Worm (Caenorhabditis elegans): ENCODE results near the gene F47G9.4.

Gene F47G9.4

DNA sequence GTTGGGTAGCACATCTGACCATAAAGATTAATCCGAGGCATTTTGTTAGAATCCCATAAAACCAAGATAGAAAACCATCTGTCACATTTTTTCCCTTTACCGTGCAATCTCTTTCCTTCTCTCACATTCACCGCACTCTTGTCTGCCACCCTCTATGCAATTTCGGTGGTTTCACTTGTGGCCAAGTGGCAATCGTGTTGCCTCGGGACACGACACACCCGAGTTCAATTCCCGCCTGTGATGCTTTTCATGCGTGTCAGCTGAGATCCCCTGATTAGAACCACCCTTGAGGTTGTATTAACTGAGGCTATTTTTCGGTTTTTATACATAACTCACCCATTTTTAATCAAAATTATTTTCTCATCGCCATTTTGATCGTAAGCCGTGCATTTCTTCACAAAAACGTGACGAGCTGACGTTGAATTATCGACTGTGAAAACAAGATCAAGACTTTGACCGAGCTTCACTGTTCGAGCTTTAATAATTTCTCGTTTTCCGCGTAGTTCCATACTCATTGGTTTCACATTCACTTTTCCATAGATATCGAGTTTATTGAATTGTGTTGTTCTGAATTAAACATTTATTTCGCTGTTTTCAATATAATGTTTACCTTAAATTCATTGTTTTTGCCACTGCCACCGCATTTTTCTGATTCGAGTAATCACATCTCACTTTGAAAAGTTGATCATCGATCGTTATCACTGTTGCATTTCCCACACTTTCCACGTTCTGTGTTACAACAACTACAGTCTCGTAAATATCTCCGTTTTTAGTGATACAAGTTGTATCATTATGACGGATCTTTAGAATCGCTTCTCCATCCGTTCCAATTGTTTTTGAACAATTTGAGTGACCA, 7.4 kb downstream of the F47G9.4 start (continued):
- TF ChIP-seq tra-1 (GFP tag; IDR thresholded peaks at IDR 0.05) (peak; percentile 99), Y105C5A.15 (GFP tag; IDR thresholded peaks at IDR 0.05) (peak; percentile 100), D1046.2 (GFP tag; IDR thresholded peaks at IDR 0.05) (peak; percentile 97), ctbp-1 (GFP tag; IDR thresholded peaks at IDR 0.05) (peak; percentile 98), hlh-30 (tag; optimal IDR thresholded peaks at IDR 0.05; ENCODE audit: insufficient read depth) (peak; percentile 98), daf-12 (tag; optimal IDR thresholded peaks at IDR 0.05) (no peak), set-16 (GFP tag; IDR thresholded peaks at IDR 0.05) (no peak), dmd-6 (GFP tag; IDR thresholded peaks at IDR 0.05) (peak; percentile 89), unc-62 (GFP tag; optimal IDR thresholded peaks at IDR 0.05 in 1 of 2) (peak in 1 of 2 experiments; percentile 84), unc-62 (tag; optimal IDR thresholded peaks at IDR 0.05) (peak; percentile 65), ZK546.5 (tag; optimal IDR thresholded peaks at IDR 0.05) (peak in 1 of 2 experiments; percentile 28), hlh-11 (tag; optimal IDR thresholded peaks at IDR 0.05) (peak; percentile 97), lin-13 (GFP tag; optimal IDR thresholded peaks at IDR 0.05) (peak; percentile 87), nhr-77 (tag; optimal IDR thresholded peaks at IDR 0.05) (peak; percentile 76), ceh-28 (tag; optimal IDR thresholded peaks at IDR 0.05) (no peak), daf-8 (GFP tag; IDR thresholded peaks at IDR 0.05) (0 out of 2 replicates have a peak, but pooled peaks have one; percentile 59), lsy-2 (tag; optimal IDR thresholded peaks at IDR 0.05) (peak; percentile 39 to 78), nhr-76 (tag; optimal IDR thresholded peaks at IDR 0.05) (no peak), dmd-9 (GFP tag; IDR thresholded peaks at IDR 0.05) (peak; percentile 96), nhr-48 (tag; optimal IDR thresholded peaks at IDR 0.05) (peak; percentile 79), spr-1 (tag; optimal IDR thresholded peaks at IDR 0.05) (peak; percentile 88), mes-2 (tag; optimal IDR thresholded peaks at IDR 0.05; ENCODE audit: poor library complexity, severe bottlenecking) (peak; percentile 93), unc-39 (tag; optimal IDR thresholded peaks at IDR 0.05) (no peak), ceh-44 (GFP tag; IDR thresholded peaks at IDR 0.05) (peak; percentile 98), attf-4 (tag; optimal IDR thresholded peaks at IDR 0.05) (peak; percentile 77), nhr-28 (tag; optimal IDR thresholded peaks at IDR 0.05) (peak; percentile 78), nhr-42 (GFP tag; IDR thresholded peaks at IDR 0.05) (peak; percentile 95), F44E2.7 (GFP tag; IDR thresholded peaks at IDR 0.05) (peak; percentile 99), nhr-102 (tag; optimal IDR thresholded peaks at IDR 0.05) (peak; percentile 94), nhr-6 (tag; optimal IDR thresholded peaks at IDR 0.05) (peak; percentile 84), ama-1 (optimal IDR thresholded peaks at IDR 0.05) (peak; percentile 11), pqm-1 (tag; optimal IDR thresholded peaks at IDR 0.05) (peak; percentile 60), gei-8 (GFP tag; optimal IDR thresholded peaks at IDR 0.05) (peak; percentile 99), nhr-111 (GFP tag; optimal IDR thresholded peaks at IDR 0.05) (peak; percentile 98), mdt-29 (GFP tag; IDR thresholded peaks at IDR 0.05) (peak; percentile 92), unc-130 (GFP tag; optimal IDR thresholded peaks at IDR 0.05) (peak; percentile 96), lim-7 (GFP tag; IDR thresholded peaks at IDR 0.05) (peak; percentile 100), zfp-2 (tag; optimal IDR thresholded peaks at IDR 0.05) (peak; percentile 74), snpc-1.2 (GFP tag; IDR thresholded peaks at IDR 0.05) (peak; percentile 96), Y5F2A.4 (GFP tag; optimal IDR thresholded peaks at IDR 0.05) (peak; percentile 97), hif-1 (tag; optimal IDR thresholded peaks at IDR 0.05) (peak in 1 of 2 experiments; percentile 82), vab-7 (GFP tag; IDR thresholded peaks at IDR 0.05) (peak; percentile 98), lin-38 (GFP tag; IDR thresholded peaks at IDR 0.05) (peak; percentile 92), jun-1 (tag; optimal IDR thresholded peaks at IDR 0.05) (peak; percentile 86), arid-1 (GFP tag; conservative IDR thresholded peaks at IDR 0.05) (peak; percentile 98), zip-11 (GFP tag; IDR thresholded peaks at IDR 0.05) (peak; percentile 93), nhr-25 (tag; optimal IDR thresholded peaks at IDR 0.05; ENCODE audit: borderline replicate concordance, insufficient read depth) (peak; percentile 79), dve-1 (tag; optimal IDR thresholded peaks at IDR 0.05; ENCODE audit: insufficient read depth) (peak; percentile 93), egl-27 (tag; optimal IDR thresholded peaks at IDR 0.05) (no peak)

All from whole organism, L4 larva.